Fruit fly (Drosophila melanogaster) whole organism, wandering third instar larva: ENCODE results near the gene grk.
A peak's percentile ranks its signal among the peaks of the same experiment; 100 is the strongest.

Experiments
- Abd-B ChIP-seq: fragments of >200 bp; optimal IDR thresholded peaks from 2 replicates; lab custom pipeline; 2017; ENCODE audit warnings: missing biosample characterization, missing genetic modification characterization
- CG32264 ChIP-seq: fragments of 200-800 bp; sonication (Bioruptor generic); optimal IDR thresholded peaks from 2 replicates; lab custom pipeline; 2016; ENCODE audit warnings: missing biosample characterization, missing genetic modification characterization
- CG9705 ChIP-seq: fragments of 200-800 bp; sonication (Bioruptor generic); optimal IDR thresholded peaks from 2 replicates; lab custom pipeline; 2018; ENCODE audit warnings: missing biosample characterization, mild to moderate bottlenecking, missing genetic modification characterization
- CrebA ChIP-seq: fragments of 200-800 bp; sonication (Bioruptor generic); optimal IDR thresholded peaks from 2 replicates; lab custom pipeline; 2016; ENCODE audit warnings: missing biosample characterization, mild to moderate bottlenecking, missing genetic modification characterization, borderline replicate concordance
- Dfd ChIP-seq: fragments of >200 bp; optimal IDR thresholded peaks from 2 replicates; lab custom pipeline; 2017; ENCODE audit warnings: missing biosample characterization, missing genetic modification characterization
- HLH106 ChIP-seq: fragments of 200-800 bp; optimal IDR thresholded peaks from 3 replicates; lab custom pipeline; 2019; ENCODE audit warnings: missing biosample characterization, mild to moderate bottlenecking, missing genetic modification characterization, moderate library complexity
- Hr78 ChIP-seq: fragments of >200 bp; optimal IDR thresholded peaks from 2 replicates; lab custom pipeline; 2017; ENCODE audit warnings: missing biosample characterization, missing genetic modification characterization
- Hr83 ChIP-seq: fragments of 200-300 bp; sonication (Bioruptor generic); optimal IDR thresholded peaks from 2 replicates; lab custom pipeline; 2016; ENCODE audit warnings: missing biosample characterization, mild to moderate bottlenecking, missing genetic modification characterization, moderate library complexity; ENCODE audit not compliant: poor library complexity, severe bottlenecking
- Jra ChIP-seq: sonication (Bioruptor generic); optimal IDR thresholded peaks from 2 replicates; lab custom pipeline; 2016; ENCODE audit warnings: missing biosample characterization, missing genetic modification characterization
- Myc ChIP-seq: fragments of >200 bp; optimal IDR thresholded peaks from 2 replicates; lab custom pipeline; 2017
- N ChIP-seq: fragments of >200 bp; optimal IDR thresholded peaks from 2 replicates; lab custom pipeline; 2018; ENCODE audit warnings: missing biosample characterization, missing external identifiers, missing genetic modification characterization
- OdsH ChIP-seq: fragments of 200-800 bp; sonication (Bioruptor generic); optimal IDR thresholded peaks from 2 replicates; lab custom pipeline; 2016; ENCODE audit warnings: missing biosample characterization, mild to moderate bottlenecking, missing genetic modification characterization
- Rel ChIP-seq, 2 experiments: fragments of 200-800 bp; sonication (Bioruptor generic) in 1 of 2; optimal IDR thresholded peaks; 2 replicates in 1 of 2; 3 replicates in 1 of 2; lab custom pipeline; 2016 to 2019; ENCODE audit warnings: mild to moderate bottlenecking in 2 of 2, missing biosample characterization in 2 of 2, missing genetic modification characterization in 2 of 2, moderate library complexity in 1 of 2
- Sp1 ChIP-seq: fragments of 200-800 bp; sonication (Bioruptor generic); optimal IDR thresholded peaks from 3 replicates; lab custom pipeline; 2019; ENCODE audit warnings: missing biosample characterization, mild to moderate bottlenecking, missing genetic modification characterization, moderate library complexity
- Vsx2 ChIP-seq: fragments of 200-300, 225-300 bp; sonication (Bioruptor generic); optimal IDR thresholded peaks from 2 replicates; lab custom pipeline; 2018; ENCODE audit warnings: missing biosample characterization, missing genetic modification characterization; ENCODE audit not compliant: partially characterized antibody
- br ChIP-seq: fragments of 200-800 bp; sonication (Bioruptor generic); optimal IDR thresholded peaks from 2 replicates; lab custom pipeline; 2016; ENCODE audit warnings: missing biosample characterization, missing genetic modification characterization
- dsf ChIP-seq: sonication (Bioruptor generic); optimal IDR thresholded peaks from 2 replicates; lab custom pipeline; 2016; ENCODE audit warnings: missing biosample characterization, missing genetic modification characterization, borderline replicate concordance
- ey ChIP-seq: fragments of 200-800 bp; sonication (Bioruptor generic); optimal IDR thresholded peaks from 2 replicates; lab custom pipeline; 2016; ENCODE audit warnings: missing biosample characterization, missing genetic modification characterization
- foxo ChIP-seq, 2 experiments: fragments of 200-800 bp; sonication (Bioruptor generic); optimal IDR thresholded peaks; 2 replicates in 1 of 2; 3 replicates in 1 of 2; lab custom pipeline; 2016 to 2017; ENCODE audit warnings: missing biosample characterization in 2 of 2, missing genetic modification characterization in 2 of 2
- fru ChIP-seq: fragments of 200-800 bp; sonication (Bioruptor generic); optimal IDR thresholded peaks from 3 replicates; lab custom pipeline; 2016; ENCODE audit warnings: missing biosample characterization, mild to moderate bottlenecking, missing genetic modification characterization
- h ChIP-seq: fragments of 200-800 bp; sonication (Bioruptor generic); optimal IDR thresholded peaks from 3 replicates; lab custom pipeline; 2016; ENCODE audit warnings: missing biosample characterization, mild to moderate bottlenecking, missing genetic modification characterization
- jim ChIP-seq: fragments of 175-275, 200-325 bp; sonication (Bioruptor generic); optimal IDR thresholded peaks from 2 replicates; lab custom pipeline; 2016; ENCODE audit warnings: missing biosample characterization, mild to moderate bottlenecking, missing genetic modification characterization
- pan ChIP-seq: fragments of >200 bp; optimal IDR thresholded peaks from 2 replicates; lab custom pipeline; 2017
- psq ChIP-seq: fragments of 200-800 bp; sonication (Bioruptor generic); optimal IDR thresholded peaks from 3 replicates; lab custom pipeline; 2017; ENCODE audit warnings: missing biosample characterization, mild to moderate bottlenecking, missing genetic modification characterization, moderate library complexity
- rgr ChIP-seq: fragments of 200-800 bp; sonication (Bioruptor generic); optimal IDR thresholded peaks from 3 replicates; lab custom pipeline; 2016; ENCODE audit warnings: missing biosample characterization, mild to moderate bottlenecking, missing genetic modification characterization
- sage ChIP-seq: fragments of 200-800 bp; sonication (Bioruptor generic); optimal IDR thresholded peaks from 2 replicates; lab custom pipeline; 2016; ENCODE audit warnings: missing biosample characterization, mild to moderate bottlenecking, missing genetic modification characterization
- sv ChIP-seq: fragments of 200-800 bp; sonication (Bioruptor generic); optimal IDR thresholded peaks from 3 replicates; lab custom pipeline; 2016; ENCODE audit warnings: missing biosample characterization, missing genetic modification characterization
- woc ChIP-seq: sonication (Bioruptor generic); optimal IDR thresholded peaks from 2 replicates; lab custom pipeline; 2016; ENCODE audit warnings: missing biosample characterization, mild to moderate bottlenecking, missing genetic modification characterization

The grk gene

DNA sequence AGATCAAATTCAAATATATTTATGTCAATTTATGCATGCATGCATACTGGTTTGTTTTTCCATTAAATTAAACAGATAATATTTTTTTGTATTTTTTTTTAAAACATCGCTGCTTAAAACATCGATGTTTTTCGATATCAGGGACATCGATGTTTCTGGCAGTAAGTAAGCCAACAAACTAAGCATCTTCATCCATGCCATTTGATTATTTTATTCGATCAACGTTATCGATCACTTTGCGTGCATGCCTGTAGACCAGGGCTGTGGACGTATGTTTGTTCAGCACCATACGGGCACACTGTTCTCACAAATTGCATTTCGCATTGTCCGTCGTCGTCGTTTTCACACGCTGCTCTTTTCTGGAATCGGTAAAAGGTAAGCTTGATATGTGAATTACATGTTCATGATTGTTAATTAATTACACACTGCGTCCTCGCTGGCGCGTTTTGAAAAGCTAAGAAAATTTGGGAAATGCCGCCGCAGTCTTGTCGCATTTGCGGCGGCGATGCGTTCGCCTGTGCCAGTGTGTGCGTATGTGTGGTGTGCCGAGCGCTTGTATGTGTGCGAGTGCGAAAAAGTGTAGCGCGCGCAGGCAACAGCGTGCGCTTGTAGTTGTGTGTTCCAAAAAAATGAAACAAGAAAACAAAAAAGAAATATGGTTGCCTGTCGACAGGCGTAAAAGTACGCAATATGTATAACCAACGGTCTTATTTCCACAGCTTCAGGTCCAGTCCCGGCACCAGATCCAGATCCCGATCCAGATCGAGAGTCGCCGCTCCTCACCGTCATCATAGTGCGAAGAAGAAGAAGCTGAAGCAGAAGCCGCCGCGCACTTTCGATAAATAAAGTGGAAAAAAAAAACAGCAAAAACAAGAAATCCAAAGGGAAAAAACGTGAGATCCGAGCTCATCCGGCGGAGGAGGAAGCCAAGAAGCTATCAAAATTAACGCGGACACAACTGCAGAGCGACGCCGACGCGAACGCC lies 29.8 kb downstream of the grk start, which contains the start of gene emb:
Gene emb (plus strand): TSS at position 288 of the 985 bp plus-strand sequence.
- peak; percentile 45 for TF ChIP-seq psq (GFP tag; lab: Kevin White, UChicago)
- no peak for TF ChIP-seq Rel (GFP tag; optimal IDR thresholded peaks at IDR 0.05; lab: Kevin White, UChicago)
- TF ChIP-seq Rel (tag; optimal IDR thresholded peaks at IDR 0.05; lab: Kevin White, UChicago) = peak; percentile 49
- TF ChIP-seq N (GFP tag; lab: Kevin White, UChicago) = peak; percentile 75
- no peak for TF ChIP-seq Abd-B (GFP tag; lab: Kevin White, UChicago)
- TF ChIP-seq Sp1 (GFP tag; lab: Kevin White, UChicago) = peak; percentile 73
- TF ChIP-seq CG32264 (GFP tag; lab: Kevin White, UChicago) = no peak
- TF ChIP-seq woc (GFP tag; lab: Kevin White, UChicago) = peak; percentile 54
- TF ChIP-seq fru (GFP tag; lab: Kevin White, UChicago) = peak; percentile 69
- no peak for TF ChIP-seq CrebA
- peak; percentile 7 for TF ChIP-seq sv (GFP tag; lab: Kevin White, UChicago)
- peak; percentile 40 for TF ChIP-seq Jra
- no peak for TF ChIP-seq Dfd (GFP tag; lab: Kevin White, UChicago)
- peak in 1 of 2 experiments; percentile 60 for TF ChIP-seq foxo (GFP tag; optimal IDR thresholded peaks at IDR 0.05; lab: Kevin White, UChicago)
- peak; percentile 20 for TF ChIP-seq ey (GFP tag; lab: Kevin White, UChicago)
- TF ChIP-seq dsf = peak; percentile 6
- TF ChIP-seq Hr78 (GFP tag; lab: Kevin White, UChicago) = no peak
- peak; percentile 11 for TF ChIP-seq HLH106 (tag; lab: Kevin White, UChicago)
- TF ChIP-seq br (GFP tag; lab: Kevin White, UChicago) = no peak
- TF ChIP-seq CG9705 (GFP tag; lab: Kevin White, UChicago) = peak; percentile 25
- TF ChIP-seq Hr83 (GFP tag; lab: Kevin White, UChicago) = peak; percentile 80
- peak; percentile 46 for TF ChIP-seq jim (GFP tag; lab: Kevin White, UChicago)
- TF ChIP-seq h (GFP tag; lab: Kevin White, UChicago) = peak; percentile 58
- TF ChIP-seq OdsH = peak; percentile 40
- peak; percentile 61 for TF ChIP-seq rgr (GFP tag; lab: Kevin White, UChicago)

DNA sequence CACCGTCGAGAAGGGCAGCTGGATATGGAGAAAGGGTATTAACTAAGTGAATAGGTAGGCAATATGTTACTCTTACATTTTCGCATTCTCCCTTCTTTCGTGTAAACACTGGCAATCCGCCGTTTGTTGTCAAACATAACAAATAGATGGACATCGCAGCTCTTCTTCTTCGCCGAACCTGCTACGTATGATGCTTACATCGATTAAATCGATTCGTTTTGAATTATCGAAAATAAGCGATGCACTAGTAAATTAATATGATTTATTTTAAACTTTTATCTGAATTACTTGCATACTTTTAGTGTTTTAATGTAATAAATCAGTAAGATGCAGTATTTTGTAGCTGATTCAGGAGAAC lies 30.5 kb downstream of the grk start, which contains the start of gene fy:
Gene fy (minus strand): TSS at position 353 of the 358 bp plus-strand sequence.
- TF ChIP-seq pan (lab: Kevin White, UChicago) (no peak), Sp1 (GFP tag; lab: Kevin White, UChicago) (no peak), Abd-B (GFP tag; lab: Kevin White, UChicago) (no peak), Dfd (GFP tag; lab: Kevin White, UChicago) (no peak), OdsH (no peak), Rel (GFP tag; optimal IDR thresholded peaks at IDR 0.05; lab: Kevin White, UChicago) (no peak), Rel (tag; optimal IDR thresholded peaks at IDR 0.05; lab: Kevin White, UChicago) (no peak), jim (GFP tag; lab: Kevin White, UChicago) (no peak), ey (GFP tag; lab: Kevin White, UChicago) (no peak), CG9705 (GFP tag; lab: Kevin White, UChicago) (no peak), br (GFP tag; lab: Kevin White, UChicago) (no peak), HLH106 (tag; lab: Kevin White, UChicago) (no peak), rgr (GFP tag; lab: Kevin White, UChicago) (no peak), sage (GFP tag; lab: Kevin White, UChicago) (no peak), Hr78 (GFP tag; lab: Kevin White, UChicago) (no peak), Myc (lab: Kevin White, UChicago) (no peak), Vsx2 (GFP tag; lab: Kevin White, UChicago) (no peak), foxo (GFP tag; optimal IDR thresholded peaks at IDR 0.05; lab: Kevin White, UChicago) (no peak), Hr83 (GFP tag; lab: Kevin White, UChicago) (no peak)

DNA sequence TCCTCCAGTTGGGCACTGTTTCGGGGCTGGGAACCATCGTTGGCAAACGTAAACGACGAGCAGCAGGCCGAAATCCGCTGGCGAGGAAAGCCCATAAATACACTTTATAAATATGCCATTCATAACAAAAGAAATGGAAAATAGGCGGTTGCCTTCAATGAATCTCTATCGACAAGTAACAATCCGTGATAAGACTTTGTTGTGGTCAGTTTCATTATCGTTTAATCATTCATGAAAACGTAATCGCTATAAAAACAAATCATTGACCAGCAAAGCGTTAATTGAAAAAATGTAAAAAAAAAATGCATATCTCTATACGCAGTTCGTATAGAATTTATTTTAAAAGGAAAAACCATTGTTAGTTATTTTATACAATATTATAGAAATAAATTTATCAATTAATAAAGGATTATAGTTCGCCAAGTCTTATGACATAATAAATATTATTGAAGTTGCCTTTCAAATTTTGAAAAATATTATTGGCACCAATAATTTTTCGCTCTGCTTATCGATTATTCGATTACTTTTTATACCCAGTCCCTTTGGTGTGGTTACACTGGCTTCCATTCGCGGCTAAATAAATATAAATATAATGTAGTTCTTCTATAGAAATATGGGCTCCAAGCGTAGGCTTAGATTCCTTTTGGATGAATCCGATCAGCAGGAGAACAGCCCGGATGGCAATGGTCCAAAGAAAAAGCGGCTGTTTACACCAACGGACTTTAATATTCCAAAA lies 33.4 kb downstream of the grk start, which contains the start of gene CG31898:
Gene CG31898 (plus strand): TSS at position 559 of the 736 bp plus-strand sequence.
- TF ChIP-seq fru (GFP tag; lab: Kevin White, UChicago) (no peak), sage (GFP tag; lab: Kevin White, UChicago) (peak; percentile 26)
